Worm (Caenorhabditis elegans) whole organism, L4/young adult: Measurements from ENCODE around the gene C54C6.5.

ENCODE experiments used
- dao-5 ChIP-seq: sonication (generic microtip); optimal IDR thresholded peaks from 2 replicates; lab custom pipeline; 2016; ENCODE audit warnings: missing genotype, missing genetic modification characterization, moderate library complexity, missing compliant biosample characterization
- him-1 ChIP-seq: sonication (generic microtip); optimal IDR thresholded peaks from 2 replicates; lab custom pipeline; 2016; ENCODE audit warnings: missing genotype, missing genetic modification reagents, missing genetic modification characterization, missing compliant biosample characterization

- TF ChIP-seq dao-5 (tag; lab: Kevin White, UChicago) = no peak
- TF ChIP-seq him-1 (tag; lab: Kevin White, UChicago) = no peak
These were observed 10.2 kb downstream of the C54C6.5 start for ce11 chrIII:3539499-3539898.
